Fruit fly (Drosophila melanogaster) whole organism, embryonic: Measurements from ENCODE around the gene IFT52.

Experiments used
- Awh ChIP-seq: fragments of 200-800 bp; sonication (Bioruptor generic); IDR thresholded peaks from 2 replicates; pipeline ENCODE4, ENCODE4 v1.3.6; 2022; ENCODE audit warnings: missing biosample characterization, missing genetic modification characterization
- B-H1 ChIP-seq: fragments of 200-800 bp; sonication (Bioruptor generic); IDR thresholded peaks from 3 replicates; pipeline ENCODE4 v1.3.6; 2022; ENCODE audit warnings: missing biosample characterization, missing genetic modification characterization
- CG10462 ChIP-seq: fragments of 200-800 bp; sonication (Bioruptor generic); optimal IDR thresholded peaks from 2 replicates; lab custom pipeline; 2016; ENCODE audit warnings: missing biosample characterization, missing genetic modification characterization
- CG12744 ChIP-seq: fragments of 200-800 bp; sonication (Bioruptor generic); optimal IDR thresholded peaks from 2 replicates; lab custom pipeline; 2016; ENCODE audit warnings: missing biosample characterization, missing genetic modification characterization
- CG14667 ChIP-seq: fragments of 200-800 bp; sonication (Bioruptor generic); IDR thresholded peaks from 2 replicates; pipeline ENCODE4 v1.3.6; 2022; ENCODE audit warnings: missing biosample characterization, missing genetic modification characterization
- CG15601 ChIP-seq: fragments of 200-800 bp; sonication (Bioruptor generic); optimal IDR thresholded peaks from 3 replicates; lab custom pipeline; 2019; ENCODE audit warnings: missing biosample characterization, mild to moderate bottlenecking, missing genetic modification characterization, moderate library complexity
- CG16813 ChIP-seq: fragments of 200-800 bp; sonication (Bioruptor generic); IDR thresholded peaks from 3 replicates; pipeline ENCODE4 v1.3.6; 2022; ENCODE audit warnings: missing biosample characterization, missing genetic modification characterization; ENCODE audit not compliant: partially characterized antibody
- CG16815 ChIP-seq: fragments of 200-800 bp; sonication (Bioruptor generic); optimal IDR thresholded peaks from 3 replicates; lab custom pipeline; 2017; ENCODE audit warnings: missing biosample characterization, mild to moderate bottlenecking, missing genetic modification characterization
- CG17361 ChIP-seq: fragments of 200-800 bp; sonication (Bioruptor generic); IDR thresholded peaks from 3 replicates; pipeline ENCODE4 v1.3.6; 2022; ENCODE audit warnings: missing biosample characterization, missing genetic modification characterization
- CG2116 ChIP-seq: fragments of 200-800 bp; sonication (Bioruptor generic); optimal IDR thresholded peaks from 3 replicates; lab custom pipeline; 2018; ENCODE audit warnings: missing biosample characterization, mild to moderate bottlenecking, missing genetic modification characterization
- CG2889 ChIP-seq: fragments of 200-800 bp; sonication (Bioruptor generic); IDR thresholded peaks from 3 replicates; pipeline ENCODE4 v1.3.6; 2022; ENCODE audit warnings: missing biosample characterization, missing genetic modification characterization
- CG30403 ChIP-seq: fragments of 200-800 bp; sonication (Bioruptor generic); optimal IDR thresholded peaks from 3 replicates; lab custom pipeline; 2016; ENCODE audit warnings: missing biosample characterization, missing genetic modification characterization
- CG33213 ChIP-seq: fragments of 200-800 bp; sonication (Bioruptor generic); optimal IDR thresholded peaks from 3 replicates; lab custom pipeline; 2016; ENCODE audit warnings: missing biosample characterization, missing genetic modification characterization
- CG34224 ChIP-seq: fragments of 200-800 bp; sonication (Bioruptor generic); IDR thresholded peaks from 3 replicates; pipeline ENCODE4 v1.3.6; 2022; ENCODE audit warnings: missing biosample characterization, missing genetic modification characterization; ENCODE audit not compliant: partially characterized antibody
- CG3995 ChIP-seq: fragments of 200-800 bp; sonication (Bioruptor generic); optimal IDR thresholded peaks from 3 replicates; lab custom pipeline; 2016; ENCODE audit warnings: missing biosample characterization, missing genetic modification characterization
- CG42726 ChIP-seq: fragments of 200-800 bp; sonication (Bioruptor generic); IDR thresholded peaks from 2 replicates; pipeline ENCODE4 v1.3.6; 2022; ENCODE audit warnings: missing biosample characterization, missing genetic modification characterization; ENCODE audit not compliant: partially characterized antibody
- CG4820 ChIP-seq: fragments of 200-800 bp; sonication (Bioruptor generic); optimal IDR thresholded peaks from 3 replicates; lab custom pipeline; 2016; ENCODE audit warnings: missing biosample characterization, missing genetic modification characterization
- CG6272 ChIP-seq: fragments of 200-800 bp; sonication (Bioruptor generic); IDR thresholded peaks from 2 replicates; pipeline ENCODE4 v1.3.6; 2022; ENCODE audit warnings: missing biosample characterization, missing genetic modification characterization
- CG6689 ChIP-seq: fragments of 200-800 bp; sonication (Bioruptor generic); IDR thresholded peaks from 2 replicates; pipeline ENCODE4 v1.3.6; 2022; ENCODE audit warnings: missing biosample characterization, missing genetic modification characterization
- CG6791 ChIP-seq: fragments of 200-800 bp; sonication (Bioruptor generic); IDR thresholded peaks from 3 replicates; pipeline ENCODE4 v1.3.6; 2022; ENCODE audit warnings: missing biosample characterization, missing genetic modification characterization; ENCODE audit not compliant: partially characterized antibody
- CG7357 ChIP-seq: fragments of 200-800 bp; sonication (Bioruptor generic); IDR thresholded peaks from 3 replicates; pipeline ENCODE4 v1.3.6; 2022; ENCODE audit warnings: missing biosample characterization, missing genetic modification characterization
- CG7556 ChIP-seq: fragments of 200-800 bp; sonication (Bioruptor generic); optimal IDR thresholded peaks from 2 replicates; lab custom pipeline; 2017; ENCODE audit warnings: missing biosample characterization, mild to moderate bottlenecking, missing genetic modification characterization
- CG7928 ChIP-seq: fragments of 200-800 bp; sonication (Bioruptor generic); optimal IDR thresholded peaks from 2 replicates; lab custom pipeline; 2017; ENCODE audit warnings: missing biosample characterization, mild to moderate bottlenecking, missing genetic modification characterization
- CG8089 ChIP-seq: fragments of 200-800 bp; sonication (Bioruptor generic); optimal IDR thresholded peaks from 3 replicates; lab custom pipeline; 2016; ENCODE audit warnings: missing biosample characterization, missing genetic modification characterization
- CG9437 ChIP-seq: fragments of 200-800 bp; sonication (Bioruptor generic); optimal IDR thresholded peaks from 2 replicates; lab custom pipeline; 2018; ENCODE audit warnings: missing biosample characterization, mild to moderate bottlenecking, missing genetic modification characterization
- D19A ChIP-seq: fragments of 200-800 bp; optimal IDR thresholded peaks from 3 replicates; lab custom pipeline; 2019; ENCODE audit warnings: missing biosample characterization, mild to moderate bottlenecking, missing genetic modification characterization, moderate library complexity
- Ets65A ChIP-seq: fragments of 200-800 bp; sonication (Bioruptor generic); peaks from one replicate; lab custom pipeline; 2016; ENCODE audit warnings: missing biosample characterization, missing genetic modification characterization
- Gsc ChIP-seq: fragments of 200-800 bp; sonication (Bioruptor generic); IDR thresholded peaks from 2 replicates; pipeline ENCODE4 v1.3.6; 2022; ENCODE audit warnings: missing biosample characterization, missing genetic modification characterization
- Hr39 ChIP-seq: fragments of >200 bp; optimal IDR thresholded peaks from 2 replicates; lab custom pipeline; 2017
- Jarid2 ChIP-seq: fragments of 200-800 bp; sonication (Bioruptor generic); optimal IDR thresholded peaks from 3 replicates; lab custom pipeline; 2017; ENCODE audit warnings: mild to moderate bottlenecking, missing biosample characterization, missing genetic modification reagents, missing genetic modification characterization
- Med ChIP-seq: fragments of 200-800 bp; sonication (Bioruptor generic); peaks from one replicate; lab custom pipeline; 2016; ENCODE audit warnings: missing biosample characterization, missing genetic modification characterization, mild to moderate bottlenecking, inconsistent platforms, moderate library complexity
- Oli ChIP-seq: fragments of 200-800 bp; sonication (Bioruptor generic); optimal IDR thresholded peaks from 2 replicates; lab custom pipeline; 2018; ENCODE audit warnings: missing biosample characterization, mild to moderate bottlenecking, missing genetic modification characterization, moderate library complexity
- PHDP ChIP-seq: fragments of 200-800 bp; sonication (Bioruptor generic); optimal IDR thresholded peaks from 3 replicates; lab custom pipeline; 2018; ENCODE audit warnings: missing biosample characterization, mild to moderate bottlenecking, missing genetic modification characterization, moderate library complexity
- Six4 ChIP-seq: fragments of 200-800 bp; sonication (Bioruptor generic); optimal IDR thresholded peaks from 2 replicates; lab custom pipeline; 2016; ENCODE audit warnings: missing biosample characterization, missing genetic modification characterization
- Usf ChIP-seq: fragments of 200-800 bp; sonication (Bioruptor generic); optimal IDR thresholded peaks from 2 replicates; lab custom pipeline; 2017; ENCODE audit warnings: missing genotype, missing biosample characterization, missing genetic modification characterization
- bsh ChIP-seq, 2 experiments: fragments of 200-800 bp; sonication (Bioruptor generic); optimal IDR thresholded peaks; 2 replicates each; lab custom pipeline; 2017 to 2018; ENCODE audit warnings: mild to moderate bottlenecking in 2 of 2, missing biosample characterization in 2 of 2, missing genetic modification characterization in 2 of 2, moderate library complexity in 1 of 2
- chn ChIP-seq: fragments of 200-800 bp; sonication (Bioruptor generic); optimal IDR thresholded peaks from 2 replicates; lab custom pipeline; 2016; ENCODE audit warnings: missing biosample characterization, missing genetic modification characterization
- dimm ChIP-seq: fragments of 200-800 bp; sonication (Bioruptor generic); IDR thresholded peaks from 2 replicates; pipeline ENCODE4 v1.3.6; 2022; ENCODE audit warnings: missing biosample characterization, missing genetic modification characterization
- fd3F ChIP-seq: fragments of 200-800 bp; sonication (Bioruptor generic); optimal IDR thresholded peaks from 2 replicates; lab custom pipeline; 2018; ENCODE audit warnings: missing biosample characterization, mild to moderate bottlenecking, missing genetic modification characterization, moderate library complexity
- gfzf ChIP-seq: fragments of 200-800 bp; sonication (Bioruptor generic); optimal IDR thresholded peaks from 2 replicates; lab custom pipeline; 2016; ENCODE audit warnings: missing biosample characterization, mild to moderate bottlenecking, missing genetic modification characterization, moderate library complexity
- hth ChIP-seq: fragments of >200 bp; optimal IDR thresholded peaks from 2 replicates; lab custom pipeline; 2017; ENCODE audit warnings: inconsistent platforms
- lola ChIP-seq, 3 experiments: fragments of >200 bp in 2 of 3; fragments of 200-800 bp in 1 of 3; sonication (Bioruptor generic) in 1 of 3; optimal IDR thresholded peaks; 2 replicates each; lab custom pipeline; 2017 to 2019; ENCODE audit warnings: missing biosample characterization in 3 of 3, missing genetic modification characterization in 3 of 3, mild to moderate bottlenecking in 1 of 3, moderate library complexity in 1 of 3
- pita ChIP-seq: fragments of 200-800 bp; sonication (Bioruptor generic); optimal IDR thresholded peaks from 2 replicates; lab custom pipeline; 2017; ENCODE audit warnings: missing biosample characterization, mild to moderate bottlenecking, missing genetic modification characterization
- shn ChIP-seq: fragments of 200-800 bp; sonication (Bioruptor generic); optimal IDR thresholded peaks from 3 replicates; lab custom pipeline; 2016; ENCODE audit warnings: missing biosample characterization, missing genetic modification characterization
- sim ChIP-seq: fragments of 200-800 bp; sonication (Bioruptor generic); IDR thresholded peaks from 2 replicates; pipeline ENCODE4 v1.3.6; 2022; ENCODE audit warnings: missing biosample characterization, missing genetic modification characterization
- slp2 ChIP-seq: fragments of 200-800 bp; sonication (Bioruptor generic); optimal IDR thresholded peaks from 2 replicates; lab custom pipeline; 2016; ENCODE audit warnings: missing biosample characterization, missing genetic modification characterization
- sob ChIP-seq: fragments of 200-800 bp; sonication (Bioruptor generic); IDR thresholded peaks from 2 replicates; pipeline ENCODE4 v1.3.6; 2022; ENCODE audit warnings: missing biosample characterization, missing genetic modification characterization
- ssp ChIP-seq: fragments of 200-800 bp; sonication (Bioruptor generic); IDR thresholded peaks from 2 replicates; pipeline ENCODE4 v1.3.6; 2022; ENCODE audit warnings: missing biosample characterization, missing genetic modification characterization
- sug ChIP-seq: fragments of 200-800 bp; optimal IDR thresholded peaks from 2 replicates; lab custom pipeline; 2019; ENCODE audit warnings: missing biosample characterization, mild to moderate bottlenecking, missing genetic modification characterization, moderate library complexity
- tin ChIP-seq: fragments of 200-800 bp; sonication (Bioruptor generic); optimal IDR thresholded peaks from 3 replicates; lab custom pipeline; 2016; ENCODE audit warnings: missing biosample characterization, missing genetic modification characterization
- yki ChIP-seq: fragments of >200 bp; optimal IDR thresholded peaks from 3 replicates; lab custom pipeline; 2018

Gene IFT52

dm6 chr2L:6539623-6540381, 17.5 kb downstream of the IFT52 start (continued):
- TF ChIP-seq D19A (tag; lab: Kevin White, UChicago) (no peak), slp2 (GFP tag; lab: Kevin White, UChicago) (no peak), CG8089 (GFP tag; lab: Kevin White, UChicago) (no peak), CG12744 (GFP tag; lab: Kevin White, UChicago) (no peak), Ets65A (no peak), Awh (GFP tag; lab: Robert Waterston, UW) (no peak), PHDP (tag; lab: Kevin White, UChicago) (no peak), hth (lab: Kevin White, UChicago) (no peak), CG7357 (GFP tag; lab: Robert Waterston, UW) (no peak), Oli (peak; percentile 57), CG2116 (GFP tag; lab: Kevin White, UChicago) (no peak), tin (GFP tag; lab: Kevin White, UChicago) (no peak), CG2889 (GFP tag; lab: Robert Waterston, UW) (no peak), CG42726 (GFP tag; lab: Robert Waterston, UW) (no peak), CG34224 (GFP tag; lab: Robert Waterston, UW) (no peak), yki (lab: Kevin White, UChicago) (no peak), CG6791 (peak; percentile 64; the same call in 1 of the 3 replicates), CG30403 (GFP tag; lab: Kevin White, UChicago) (peak; percentile 53), chn (no peak), dimm (GFP tag; lab: Robert Waterston, UW) (no peak; the same call in 1 of the 2 replicates), CG6272 (no peak), CG6689 (GFP tag; lab: Robert Waterston, UW) (0 out of 2 replicates have a peak, but pooled peaks have one; percentile 8), Six4 (GFP tag; lab: Kevin White, UChicago) (no peak), Usf (GFP tag; lab: Kevin White, UChicago) (no peak), sim (GFP tag; lab: Robert Waterston, UW) (no peak), bsh (GFP tag; optimal IDR thresholded peaks at IDR 0.05; lab: Kevin White, UChicago) (no peak), B-H1 (no peak), gfzf (GFP tag; lab: Kevin White, UChicago) (no peak), sob (GFP tag; lab: Robert Waterston, UW) (no peak), CG16813 (GFP tag; lab: Robert Waterston, UW) (peak; percentile 63), CG4820 (no peak), lola (GFP tag; optimal IDR thresholded peaks at IDR 0.05; lab: Kevin White, UChicago) (peak in 1 of 3 experiments; percentile 24), CG7928 (GFP tag; lab: Kevin White, UChicago) (no peak), CG33213 (GFP tag; lab: Kevin White, UChicago) (no peak), shn (GFP tag; lab: Kevin White, UChicago) (no peak), CG17361 (GFP tag; lab: Robert Waterston, UW) (peak; percentile 29; the same call in 1 of the 3 replicates), sug (tag; lab: Kevin White, UChicago) (no peak), CG3995 (GFP tag; lab: Kevin White, UChicago) (no peak), CG14667 (GFP tag; lab: Robert Waterston, UW) (no peak), Hr39 (lab: Kevin White, UChicago) (no peak), CG16815 (GFP tag; lab: Kevin White, UChicago) (peak; percentile 39), CG10462 (no peak), CG7556 (GFP tag; lab: Kevin White, UChicago) (peak; percentile 39), Gsc (GFP tag; lab: Robert Waterston, UW) (no peak), CG9437 (GFP tag; lab: Kevin White, UChicago) (peak; percentile 14), pita (GFP tag; lab: Kevin White, UChicago) (no peak), ssp (GFP tag; lab: Robert Waterston, UW) (no peak), Med (GFP tag; lab: Kevin White, UChicago) (peak; percentile 8), CG15601 (tag; lab: Kevin White, UChicago) (no peak), fd3F (GFP tag; lab: Kevin White, UChicago) (no peak), Jarid2 (no peak)
